Fruit fly (Drosophila melanogaster): ENCODE measurements around the gene larp.
A peak's percentile ranks its signal among the peaks of the same experiment; 100 is the strongest.

larp gene

DNA sequence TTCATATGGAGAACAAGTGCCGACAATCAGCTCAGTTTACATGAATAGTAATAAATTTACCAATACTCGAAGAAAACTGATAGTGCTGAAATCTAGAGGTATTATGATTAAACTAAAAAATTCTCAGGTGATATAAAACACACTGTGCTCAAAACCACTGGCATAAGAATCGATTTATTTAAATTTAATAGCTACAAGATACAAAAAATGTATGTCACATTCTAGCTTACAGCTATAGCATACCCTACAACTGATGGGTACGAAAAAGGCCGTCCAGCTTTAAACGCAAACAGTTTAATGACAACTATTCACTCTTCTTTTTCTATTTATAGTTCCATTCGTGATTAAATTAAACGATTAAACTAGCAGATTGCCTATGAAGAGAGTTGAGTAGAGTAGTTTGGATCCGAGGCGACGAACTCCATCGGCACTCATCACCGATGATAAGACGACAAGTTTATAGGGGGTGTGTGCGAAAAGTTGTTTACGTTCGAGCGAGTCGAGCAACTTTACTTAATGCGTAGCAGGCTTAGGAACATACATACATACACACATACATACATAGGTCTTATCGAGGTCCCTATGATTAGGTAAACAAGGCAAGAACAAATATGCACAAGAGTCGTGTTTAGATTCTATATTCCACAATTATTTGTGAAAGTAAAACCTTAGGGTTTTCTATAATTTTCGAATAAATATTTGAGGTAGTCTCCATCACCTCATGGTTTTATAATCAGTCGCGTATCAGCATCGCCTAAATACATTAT is 7.3 kb downstream of the larp start (continued):
- TF ChIP-seq CG12769 (tag; optimal IDR thresholded peaks at IDR 0.05) = peak; percentile 57
- peak; percentile 70 for TF ChIP-seq ken (GFP tag; IDR thresholded peaks at IDR 0.05)
- peak; percentile 68 for TF ChIP-seq CG34376 (GFP tag; optimal IDR thresholded peaks at IDR 0.05)
- peak; percentile 70 for TF ChIP-seq gem (tag; optimal IDR thresholded peaks at IDR 0.05)
- TF ChIP-seq gcm2 (GFP tag; optimal IDR thresholded peaks at IDR 0.05) = peak; percentile 28
- peak; percentile 45 for TF ChIP-seq CG9609 (GFP tag; optimal IDR thresholded peaks at IDR 0.05)
- TF ChIP-seq Trl (optimal IDR thresholded peaks at IDR 0.05) = no peak
- peak; percentile 80 for TF ChIP-seq Trl (GFP tag; optimal IDR thresholded peaks at IDR 0.05)
- TF ChIP-seq Bgb (GFP tag; IDR thresholded peaks at IDR 0.05; ENCODE audit: partially characterized antibody) = no peak
- TF ChIP-seq C15 (GFP tag; IDR thresholded peaks at IDR 0.05) = peak; percentile 62; the same call in 1 of the 3 replicates
- TF ChIP-seq CG15601 (tag; optimal IDR thresholded peaks at IDR 0.05) = peak; percentile 75
- no peak for TF ChIP-seq Neu2 (GFP tag; optimal IDR thresholded peaks at IDR 0.05; ENCODE audit: borderline replicate concordance)
- TF ChIP-seq lov (optimal IDR thresholded peaks at IDR 0.05) = no peak
- TF ChIP-seq lov (GFP tag; IDR thresholded peaks at IDR 0.05) = peak; percentile 87
- peak; percentile 49; the same call in 1 of the 2 replicates for TF ChIP-seq toy (GFP tag; IDR thresholded peaks at IDR 0.05)
- TF ChIP-seq CG7372 (GFP tag; IDR thresholded peaks at IDR 0.05) = peak; percentile 66
- peak; percentile 63 for TF ChIP-seq CG18619 (GFP tag; optimal IDR thresholded peaks at IDR 0.05)
- TF ChIP-seq CG18764 (GFP tag; optimal IDR thresholded peaks at IDR 0.05) = peak; percentile 69
- TF ChIP-seq fd102C (GFP tag; optimal IDR thresholded peaks at IDR 0.05) = peak; percentile 81
- TF ChIP-seq chm (GFP tag; IDR thresholded peaks at IDR 0.05) = peak; percentile 95
- TF ChIP-seq MESR4 (GFP tag; optimal IDR thresholded peaks at IDR 0.05) = no peak
- TF ChIP-seq tll (GFP tag; optimal IDR thresholded peaks at IDR 0.05) = no peak
- no peak for TF ChIP-seq zf30C (GFP tag; optimal IDR thresholded peaks at IDR 0.05)
- TF ChIP-seq abd-A (tag; optimal IDR thresholded peaks at IDR 0.05) = no peak
- TF ChIP-seq Dfd (GFP tag; optimal IDR thresholded peaks at IDR 0.05) = no peak
- peak; percentile 61 for TF ChIP-seq CG17385 (GFP tag; optimal IDR thresholded peaks at IDR 0.05)
- 0 out of 2 replicates have a peak, but pooled peaks have one; percentile 28 for TF ChIP-seq CG43689 (GFP tag; IDR thresholded peaks at IDR 0.05)
- TF ChIP-seq CG33213 (GFP tag; optimal IDR thresholded peaks at IDR 0.05) = peak; percentile 84
- TF ChIP-seq CG4820 (GFP tag; optimal IDR thresholded peaks at IDR 0.05) = peak; percentile 58
- peak; percentile 12; the same call in 1 of the 3 replicates for TF ChIP-seq croc (GFP tag; conservative IDR thresholded peaks at IDR 0.05)
- peak; percentile 83 for TF ChIP-seq CG3838 (GFP tag; optimal IDR thresholded peaks at IDR 0.05)
- TF ChIP-seq CG3847 (GFP tag; IDR thresholded peaks at IDR 0.05) = peak; percentile 57
- TF ChIP-seq wek (GFP tag; optimal IDR thresholded peaks at IDR 0.05) = peak; percentile 79
- TF ChIP-seq CG4404 (GFP tag; IDR thresholded peaks at IDR 0.05) = peak; percentile 18; the same call in 1 of the 2 replicates
- TF ChIP-seq CoRest (tag; optimal IDR thresholded peaks at IDR 0.05) = peak; percentile 54
- TF ChIP-seq twi (tag; optimal IDR thresholded peaks at IDR 0.05) = peak; percentile 57
- peak; percentile 82 for TF ChIP-seq CG11398 (GFP tag; optimal IDR thresholded peaks at IDR 0.05)
- TF ChIP-seq zen (tag; optimal IDR thresholded peaks at IDR 0.05) = peak; percentile 56
- peak; percentile 40 for TF ChIP-seq fd96Cb (tag; optimal IDR thresholded peaks at IDR 0.05)
- peak; percentile 78 for TF ChIP-seq lab (GFP tag; optimal IDR thresholded peaks at IDR 0.05)
- TF ChIP-seq jumu (GFP tag; optimal IDR thresholded peaks at IDR 0.05) = peak; percentile 36
- TF ChIP-seq Hsf (GFP tag; optimal IDR thresholded peaks at IDR 0.05) = peak; percentile 49
- TF ChIP-seq Max (GFP tag; optimal IDR thresholded peaks at IDR 0.05) = peak; percentile 71
- no peak for TF ChIP-seq CG6791 (GFP tag; IDR thresholded peaks at IDR 0.05; ENCODE audit: partially characterized antibody)
- peak; percentile 67 for TF ChIP-seq exex (tag; optimal IDR thresholded peaks at IDR 0.05)
- no peak for TF ChIP-seq sc (optimal IDR thresholded peaks at IDR 0.05)
- TF ChIP-seq sc (GFP tag; optimal IDR thresholded peaks at IDR 0.05) = peak; percentile 86
- TF ChIP-seq tin (GFP tag; optimal IDR thresholded peaks at IDR 0.05) = peak; percentile 60
- peak; percentile 74 for TF ChIP-seq NC2α (GFP tag; optimal IDR thresholded peaks at IDR 0.05)

Measured in whole organism, embryonic.